Worm (Caenorhabditis elegans): ENCODE data around the gene T23B12.6.

The T23B12.6 gene

DNA sequence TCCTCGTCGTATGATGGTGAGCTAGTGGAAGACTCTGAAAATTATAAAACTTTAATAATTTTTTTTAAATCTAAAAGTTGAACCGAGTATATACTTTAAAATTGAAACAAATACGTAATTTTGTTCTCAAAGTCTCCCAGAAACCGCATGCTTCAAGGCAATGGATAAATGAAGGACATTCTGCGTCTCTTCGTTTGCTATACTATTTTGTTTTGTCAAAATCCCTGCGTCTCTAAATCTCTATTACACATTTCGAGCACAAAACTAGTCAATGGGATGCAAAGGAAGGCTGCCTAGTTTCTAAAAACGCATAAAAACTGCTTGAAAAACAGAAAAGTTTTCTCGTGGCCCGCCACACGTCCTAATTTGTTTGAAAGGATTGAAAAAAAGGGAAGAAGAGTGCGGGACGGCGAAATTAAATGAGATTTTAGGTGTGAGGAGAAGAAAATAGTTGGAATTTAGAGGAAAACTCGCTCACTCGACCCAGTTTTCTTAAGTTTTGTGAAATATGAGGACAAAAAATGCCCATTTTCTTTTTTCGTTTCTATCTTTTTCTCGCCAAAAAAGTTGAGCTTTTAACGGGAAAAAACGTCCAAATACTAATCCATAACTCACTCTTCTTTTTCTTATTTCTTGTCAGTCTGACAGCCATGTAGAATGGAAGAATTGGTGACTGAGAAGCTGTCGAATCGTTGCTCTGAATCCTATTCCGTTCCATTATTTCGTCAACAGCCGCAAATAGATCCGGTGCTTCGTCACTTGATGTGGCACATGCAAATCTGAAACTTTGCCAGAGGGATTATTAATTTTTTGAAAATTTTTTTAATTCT lies 31.4 kb downstream of the T23B12.6 start:
- TF ChIP-seq unc-55 (GFP tag; optimal IDR thresholded peaks at IDR 0.05) (peak; percentile 60), snpc-4 (tag; optimal IDR thresholded peaks at IDR 0.05) (no peak), C34F6.9 (tag; optimal IDR thresholded peaks at IDR 0.05) (peak; percentile 59), skn-1 (tag; optimal IDR thresholded peaks at IDR 0.05) (no peak), lsy-2 (tag; optimal IDR thresholded peaks at IDR 0.05) (peak in 1 of 2 experiments; percentile 20), sma-9 (GFP tag; optimal IDR thresholded peaks at IDR 0.05) (peak; percentile 71), sma-9 (tag; optimal IDR thresholded peaks at IDR 0.05) (no peak)

ce11 chrV:8426741-8427457 lies 33.3 kb downstream of the T23B12.6 start:
- no peak for TF ChIP-seq ceh-82 (tag; optimal IDR thresholded peaks at IDR 0.05)
- no peak for TF ChIP-seq nhr-12 (tag; optimal IDR thresholded peaks at IDR 0.05)
- TF ChIP-seq mab-5 (tag; optimal IDR thresholded peaks at IDR 0.05) = no peak
- TF ChIP-seq zag-1 (tag; optimal IDR thresholded peaks at IDR 0.05) = no peak
- TF ChIP-seq unc-39 (tag; optimal IDR thresholded peaks at IDR 0.05) = no peak
- peak; percentile 54 for TF ChIP-seq nhr-21 (tag; optimal IDR thresholded peaks at IDR 0.05)
- no peak for TF ChIP-seq unc-62 (GFP tag; optimal IDR thresholded peaks at IDR 0.05)
- no peak for TF ChIP-seq aly-2 (tag; optimal IDR thresholded peaks at IDR 0.05)
- no peak for TF ChIP-seq lin-11 (tag; optimal IDR thresholded peaks at IDR 0.05)
- TF ChIP-seq nhr-25 (tag; optimal IDR thresholded peaks at IDR 0.05) = peak; percentile 22
- no peak for TF ChIP-seq nhr-23 (tag; optimal IDR thresholded peaks at IDR 0.05)
- no peak for TF ChIP-seq ztf-11 (tag; optimal IDR thresholded peaks at IDR 0.05)
- no peak for TF ChIP-seq lin-13 (GFP tag; optimal IDR thresholded peaks at IDR 0.05)
- peak; percentile 50 for TF ChIP-seq sma-9 (GFP tag; optimal IDR thresholded peaks at IDR 0.05)
- TF ChIP-seq sma-9 (tag; optimal IDR thresholded peaks at IDR 0.05) = no peak
- TF ChIP-seq fos-1 (tag; optimal IDR thresholded peaks at IDR 0.05) = peak; percentile 88
- peak; percentile 15 for TF ChIP-seq sma-3 (GFP tag; optimal IDR thresholded peaks at IDR 0.05)
- TF ChIP-seq Y55F3AM.14 (GFP tag; optimal IDR thresholded peaks at IDR 0.05) = no peak
- no peak for TF ChIP-seq elt-3 (tag; optimal IDR thresholded peaks at IDR 0.05)
- peak; percentile 52 for TF ChIP-seq nhr-129 (tag; optimal IDR thresholded peaks at IDR 0.05)
- no peak for TF ChIP-seq skn-1 (tag; optimal IDR thresholded peaks at IDR 0.05)
- TF ChIP-seq ztf-4 (tag; optimal IDR thresholded peaks at IDR 0.05) = no peak

DNA sequence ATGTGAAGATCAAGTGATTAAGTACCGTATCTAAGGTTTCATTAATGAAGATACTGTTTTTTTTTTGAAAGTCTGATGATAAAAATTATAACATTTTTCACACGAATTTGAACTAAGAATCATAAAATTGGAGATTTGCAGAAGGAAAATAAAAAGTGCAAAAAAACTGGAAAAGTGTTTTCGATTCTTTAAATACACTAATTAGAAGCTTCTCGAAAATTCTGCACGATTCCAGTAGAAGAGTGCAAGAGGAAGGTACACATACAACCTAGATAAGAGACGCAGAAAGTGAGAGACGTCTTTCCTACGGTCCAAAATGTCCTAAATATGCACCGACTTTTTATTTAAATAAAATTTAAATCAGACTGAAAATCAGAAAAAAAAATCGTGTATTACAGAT lies 34.0 kb downstream of the T23B12.6 start:
- TF ChIP-seq blmp-1 (tag; optimal IDR thresholded peaks at IDR 0.05; ENCODE audit: insufficient read depth) = no peak
- TF ChIP-seq crh-2 (tag; optimal IDR thresholded peaks at IDR 0.05) = no peak
- TF ChIP-seq aly-2 (tag; optimal IDR thresholded peaks at IDR 0.05) = no peak
- peak; percentile 25 for TF ChIP-seq unc-55 (GFP tag; optimal IDR thresholded peaks at IDR 0.05)
- TF ChIP-seq R02D3.7 (tag; optimal IDR thresholded peaks at IDR 0.05) = no peak
- peak; percentile 58 for TF ChIP-seq C34F6.9 (tag; optimal IDR thresholded peaks at IDR 0.05)
- TF ChIP-seq gmeb-1 (tag; optimal IDR thresholded peaks at IDR 0.05) = no peak
- TF ChIP-seq elt-1 (tag; optimal IDR thresholded peaks at IDR 0.05) = no peak

ce11 chrV:8424840-8425814 lies 35.1 kb downstream of the T23B12.6 start:
- no peak for TF ChIP-seq ztf-1 (GFP tag; conservative IDR thresholded peaks at IDR 0.05)
- no peak for TF ChIP-seq zag-1 (tag; optimal IDR thresholded peaks at IDR 0.05)
- no peak for TF ChIP-seq sma-3 (GFP tag; optimal IDR thresholded peaks at IDR 0.05)
- peak; percentile 92 for TF ChIP-seq fos-1 (tag; optimal IDR thresholded peaks at IDR 0.05)
- TF ChIP-seq nhr-129 (tag; optimal IDR thresholded peaks at IDR 0.05) = peak; percentile 15
- TF ChIP-seq nhr-25 (tag; optimal IDR thresholded peaks at IDR 0.05) = peak; percentile 35
- no peak for TF ChIP-seq nhr-23 (tag; optimal IDR thresholded peaks at IDR 0.05)
- no peak for TF ChIP-seq F13H6.1 (tag; optimal IDR thresholded peaks at IDR 0.05)
- no peak for TF ChIP-seq egl-27 (tag; optimal IDR thresholded peaks at IDR 0.05)
- TF ChIP-seq ceh-16 (tag; optimal IDR thresholded peaks at IDR 0.05) = no peak
- TF ChIP-seq nhr-237 (tag; optimal IDR thresholded peaks at IDR 0.05) = no peak
- no peak for TF ChIP-seq lsy-2 (tag; optimal IDR thresholded peaks at IDR 0.05)
- no peak for TF ChIP-seq nhr-6 (tag; optimal IDR thresholded peaks at IDR 0.05)
- no peak for TF ChIP-seq alr-1 (tag; optimal IDR thresholded peaks at IDR 0.05)
- no peak for TF ChIP-seq skn-1 (tag; optimal IDR thresholded peaks at IDR 0.05)
- TF ChIP-seq R02D3.7 (tag; optimal IDR thresholded peaks at IDR 0.05) = no peak
- TF ChIP-seq mbf-1 (tag; optimal IDR thresholded peaks at IDR 0.05) = no peak
- TF ChIP-seq nhr-21 (tag; optimal IDR thresholded peaks at IDR 0.05) = no peak
- no peak for TF ChIP-seq nhr-11 (tag; optimal IDR thresholded peaks at IDR 0.05)
- TF ChIP-seq ZK546.5 (tag; optimal IDR thresholded peaks at IDR 0.05) = no peak
- no peak for TF ChIP-seq nhr-77 (tag; optimal IDR thresholded peaks at IDR 0.05)
- TF ChIP-seq gmeb-1 (tag; optimal IDR thresholded peaks at IDR 0.05) = no peak
- TF ChIP-seq lin-11 (tag; optimal IDR thresholded peaks at IDR 0.05) = no peak
- peak; percentile 41 for TF ChIP-seq crh-2 (tag; optimal IDR thresholded peaks at IDR 0.05)
- peak; percentile 70 for TF ChIP-seq sma-9 (GFP tag; optimal IDR thresholded peaks at IDR 0.05)
- TF ChIP-seq sma-9 (tag; optimal IDR thresholded peaks at IDR 0.05) = no peak

Data from whole organism, L2 larva.